Worm (Caenorhabditis elegans) whole organism, L4 larva: ENCODE results near the gene F56D1.1.

Source experiments
- aly-2 ChIP-seq: sonication (generic microtip); optimal IDR thresholded peaks from 2 replicates; lab custom pipeline; 2018; ENCODE audit warnings: missing biosample characterization, missing genetic modification characterization
- ama-1 ChIP-seq: fragments of 150-350 bp; optimal IDR thresholded peaks from 2 replicates; lab custom pipeline; 2014; ENCODE audit warnings: inconsistent platforms, mixed read lengths
- ceh-44 ChIP-seq: fragments of 200-800 bp; sonication (Bioruptor generic); IDR thresholded peaks from 2 replicates; pipeline ENCODE4 v1.3.6; 2022; ENCODE audit warnings: missing genetic modification reagents, missing genetic modification characterization, missing compliant biosample characterization
- madf-9 ChIP-seq: fragments of 200-800 bp; sonication (Bioruptor generic); conservative IDR thresholded peaks from 2 replicates; pipeline ENCODE4 v1.3.6; 2022; ENCODE audit warnings: missing genetic modification reagents, missing genetic modification characterization, missing compliant biosample characterization
- nhr-25 ChIP-seq: sonication (generic microtip); optimal IDR thresholded peaks from 2 replicates; lab custom pipeline; 2017; ENCODE audit warnings: missing genetic modification characterization, mild to moderate bottlenecking, missing compliant biosample characterization, antibody characterized with exemption, moderate library complexity, borderline replicate concordance; ENCODE audit not compliant: insufficient read depth
- nhr-76 ChIP-seq: fragments of 150-350 bp; optimal IDR thresholded peaks from 2 replicates; lab custom pipeline; 2014; ENCODE audit warnings: missing biosample characterization, missing genetic modification characterization
- pqm-1 ChIP-seq: sonication (generic microtip); optimal IDR thresholded peaks from 2 replicates; lab custom pipeline; 2017; ENCODE audit warnings: missing biosample characterization, missing genetic modification characterization
- tra-1 ChIP-seq: fragments of 200-800 bp; sonication (Bioruptor generic); IDR thresholded peaks from 2 replicates; pipeline ENCODE4 v1.3.6; 2022; ENCODE audit warnings: missing genetic modification reagents, missing genetic modification characterization, missing compliant biosample characterization
- unc-39 ChIP-seq: sonication (generic microtip); optimal IDR thresholded peaks from 2 replicates; lab custom pipeline; 2017; ENCODE audit warnings: missing biosample characterization, missing genetic modification characterization
- unc-62 ChIP-seq, 3 experiments: fragments of 150-350 bp in 1 of 3; sonication (generic microtip); optimal IDR thresholded peaks in 2 of 3; peaks in 1 of 3; 1 replicate in 1 of 3; 2 replicates in 2 of 3; lab custom pipeline; 2014 to 2017; ENCODE audit warnings: missing biosample characterization in 3 of 3, missing genetic modification characterization in 3 of 3, missing genetic modification reagents in 3 of 3, missing genotype in 1 of 3

DNA sequence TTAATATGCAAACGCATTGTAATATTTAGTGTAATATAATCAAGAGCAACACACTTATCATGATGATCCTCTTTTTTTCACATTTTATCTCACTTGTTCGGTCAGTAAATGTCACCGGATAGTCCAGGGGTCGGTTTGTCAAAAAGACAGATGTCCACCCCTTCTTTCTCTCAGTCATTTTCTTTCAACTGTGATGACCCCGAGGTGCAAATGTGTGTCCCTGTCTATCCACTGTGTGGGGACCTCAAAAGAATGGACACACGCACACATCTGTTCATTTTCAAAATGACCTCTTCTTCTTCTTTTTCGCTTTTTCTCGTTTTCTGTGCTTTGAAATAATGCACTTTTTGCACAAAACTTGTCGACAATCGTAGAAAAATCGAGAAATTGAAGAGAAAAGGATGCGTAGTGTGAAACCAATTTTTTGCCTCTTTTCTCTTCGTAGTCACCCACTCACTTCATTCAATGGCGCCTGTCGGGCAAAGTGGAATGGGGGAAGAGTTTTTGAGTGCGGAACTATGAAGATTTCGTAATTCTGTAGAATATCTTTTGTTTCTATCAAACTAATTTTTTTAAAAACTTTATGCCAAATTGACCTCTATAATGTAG, 14.6 kb upstream of the F56D1.1 start:
- TF ChIP-seq aly-2 (tag; lab: Kevin White, UChicago) (no peak), madf-9 (GFP tag; lab: Robert Waterston, UW) (no peak), ama-1 (no peak), ceh-44 (GFP tag; lab: Robert Waterston, UW) (no peak), nhr-25 (tag; lab: Kevin White, UChicago) (no peak), unc-62 (GFP tag; optimal IDR thresholded peaks at IDR 0.05 in 1 of 2; lab: Kevin White, UChicago) (peak in 1 of 2 experiments; percentile 56), unc-62 (tag; optimal IDR thresholded peaks at IDR 0.05; lab: Kevin White, UChicago) (no peak), nhr-76 (tag; lab: Kevin White, UChicago) (no peak), tra-1 (no peak), unc-39 (tag; lab: Kevin White, UChicago) (no peak), pqm-1 (tag; lab: Kevin White, UChicago) (no peak)
